Fruit fly (Drosophila melanogaster) ovary, adult (tissue): Measurements from ENCODE around the gene CG4017.
A peak's percentile ranks its signal among the peaks of the same experiment; 100 is the strongest.

ENCODE experiments used
- CG17801 ChIP-seq: fragments of 200-800 bp; optimal IDR thresholded peaks from 2 replicates; lab custom pipeline; 2019; ENCODE audit warnings: missing biosample characterization, mild to moderate bottlenecking, missing genetic modification characterization, moderate library complexity; ENCODE audit not compliant: partially characterized antibody

Gene CG4017

dm6 chr2L:9757990-9758814 is 8.7 kb upstream of the CG4017 start, which contains the start of gene zf30C:
TSS of gene zf30C (plus strand) at chr2L:9758342.
- TF ChIP-seq CG17801: peak; percentile 61

dm6 chr2L:9758856-9759255 is 8.0 kb upstream of the CG4017 start:
- TF ChIP-seq CG17801: no peak

- TF ChIP-seq CG17801: peak; percentile 57
These were observed 3.5 kb upstream of the CG4017 start, which contains the start of the genes Taf11 and und for dm6 chr2L:9763212-9763869. TSS of gene Taf11 (minus strand) at chr2L:9763262. TSS of gene und (plus strand) at chr2L:9763369.

- no peak for TF ChIP-seq CG17801
These were observed 1.9 kb downstream of the CG4017 start, which contains the start of gene CG17633 for dm6 chr2L:9768735-9769134. TSS of gene CG17633 (plus strand) at chr2L:9769060.

- no peak for TF ChIP-seq CG17801
These were observed 4.0 kb downstream of the CG4017 start, which contains the start of gene ppk18 for dm6 chr2L:9770896-9771295. TSS of gene ppk18 (minus strand) at chr2L:9770996.

DNA sequence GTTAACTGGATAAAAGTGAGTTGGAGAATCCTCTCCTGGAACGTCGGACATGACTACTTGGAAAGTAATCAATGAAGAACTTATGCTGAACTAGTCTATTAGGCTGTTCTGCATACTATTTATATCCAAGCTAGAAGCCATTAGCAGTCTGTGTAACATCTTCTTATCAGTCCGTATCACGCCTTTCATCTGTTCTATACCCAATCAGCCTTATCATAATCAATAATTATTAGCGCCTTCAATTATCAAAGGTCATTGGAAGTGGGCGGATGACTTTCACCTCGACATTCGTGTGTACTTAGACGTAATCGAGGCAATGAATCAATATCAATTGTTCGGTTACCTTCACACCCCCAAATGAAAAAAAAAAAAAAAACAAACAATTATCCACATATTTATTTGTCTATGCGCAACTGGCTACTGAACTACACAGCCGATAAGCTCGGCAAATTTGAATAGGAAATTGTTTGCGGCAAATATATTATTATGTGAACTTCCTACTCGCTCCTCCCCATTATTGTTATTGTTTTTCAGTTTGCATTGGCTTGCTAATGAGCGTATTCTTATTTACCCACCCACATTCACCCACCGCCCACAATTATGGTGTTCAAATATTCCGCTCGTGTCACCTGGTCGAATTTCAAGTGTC is 8.2 kb downstream of the CG4017 start, which contains the start of the genes ppk11 and ppk16:
Gene ppk11 (minus strand): TSS at position 51 of the 649 bp plus-strand sequence.
Gene ppk16 (minus strand): TSS at position 51 of the 649 bp plus-strand sequence.
- TF ChIP-seq CG17801: no peak

- TF ChIP-seq CG17801: no peak
These were observed 11.1 kb downstream of the CG4017 start for dm6 chr2L:9777927-9778326.

DNA sequence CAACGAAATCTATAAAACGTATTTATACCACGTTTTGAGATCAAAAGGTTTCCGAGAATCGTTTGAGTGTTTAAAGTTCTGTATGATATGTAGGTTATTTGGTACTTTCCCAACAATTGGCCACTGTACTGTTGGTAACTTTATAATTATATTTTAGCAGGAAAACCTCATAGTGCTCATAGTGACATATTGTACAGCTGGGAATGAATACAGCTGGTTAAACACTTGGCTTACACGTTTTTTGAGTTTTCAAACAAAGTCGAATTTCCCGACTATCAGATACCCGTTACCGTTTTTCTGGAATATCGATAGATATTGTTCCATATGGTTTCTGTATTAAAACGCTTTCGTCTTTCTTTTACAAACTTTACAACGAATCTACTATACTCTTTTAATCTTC is 11.6 kb downstream of the CG4017 start:
- no peak for TF ChIP-seq CG17801

DNA sequence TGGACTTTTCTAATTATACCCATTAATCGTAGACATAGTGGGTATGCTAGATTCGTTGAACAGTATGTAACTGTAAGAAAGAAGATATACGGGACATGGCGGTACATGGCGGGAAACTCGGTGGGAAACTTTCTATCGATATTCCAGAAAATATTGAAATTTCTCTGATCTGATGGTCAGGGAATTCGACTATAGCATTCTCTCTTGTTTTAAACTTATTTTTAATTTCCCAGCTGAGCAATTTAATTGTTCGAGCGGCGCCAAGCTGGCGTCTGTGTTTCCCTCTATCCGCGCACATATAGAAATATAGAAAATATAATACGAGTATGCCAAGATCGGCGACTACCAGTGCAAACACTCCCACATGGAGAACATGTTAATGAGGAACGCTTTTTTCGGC is 12.3 kb downstream of the CG4017 start:
- peak; percentile 17 for TF ChIP-seq CG17801

dm6 chr2L:9779754-9780153 is 12.9 kb downstream of the CG4017 start:
- TF ChIP-seq CG17801: no peak

DNA sequence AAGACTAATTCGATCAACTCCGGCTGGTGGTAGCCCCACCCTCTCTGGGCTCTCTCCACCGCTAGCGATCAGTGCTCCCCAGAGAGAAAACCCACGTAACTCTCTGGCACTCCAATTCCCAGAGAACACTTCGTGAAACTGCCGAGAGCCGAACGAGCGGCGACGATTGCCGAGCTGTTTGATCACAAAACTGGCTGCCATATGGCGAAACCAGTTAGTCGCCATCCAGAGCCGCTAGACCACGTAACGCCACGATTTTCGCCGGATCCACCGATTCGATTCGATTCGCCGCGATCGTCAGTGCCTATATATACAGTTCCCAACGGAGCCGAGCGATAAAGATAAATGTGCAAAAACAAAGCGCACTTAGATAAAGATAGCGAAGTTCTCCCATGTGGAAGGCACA is 15.3 kb downstream of the CG4017 start, which contains the start of gene IP3K1:
Gene IP3K1 (plus strand): TSS at position 209 of the 406 bp plus-strand sequence.
- peak; percentile 85 for TF ChIP-seq CG17801

DNA sequence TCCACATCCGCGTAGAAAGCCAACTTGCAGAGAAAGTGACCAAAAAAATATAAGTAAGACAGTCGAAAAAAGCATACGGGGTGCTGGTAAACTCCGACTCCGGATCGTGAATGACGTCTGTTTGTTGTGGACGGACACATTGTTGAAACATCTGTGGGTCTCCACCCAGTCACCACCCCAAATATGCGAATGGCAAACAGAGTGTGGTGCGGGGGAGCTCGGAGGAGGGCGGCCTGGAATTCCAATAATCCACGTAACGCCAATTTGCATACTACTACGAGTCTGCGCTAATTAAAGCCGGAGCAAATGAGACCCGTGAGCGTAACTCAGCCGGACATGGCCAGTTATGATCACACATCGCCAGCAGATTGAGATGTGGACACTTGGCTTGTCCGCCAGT is 16.3 kb downstream of the CG4017 start:
- no peak for TF ChIP-seq CG17801

- TF ChIP-seq CG17801: no peak
These were observed 17.6 kb downstream of the CG4017 start for dm6 chr2L:9784468-9784867.

DNA sequence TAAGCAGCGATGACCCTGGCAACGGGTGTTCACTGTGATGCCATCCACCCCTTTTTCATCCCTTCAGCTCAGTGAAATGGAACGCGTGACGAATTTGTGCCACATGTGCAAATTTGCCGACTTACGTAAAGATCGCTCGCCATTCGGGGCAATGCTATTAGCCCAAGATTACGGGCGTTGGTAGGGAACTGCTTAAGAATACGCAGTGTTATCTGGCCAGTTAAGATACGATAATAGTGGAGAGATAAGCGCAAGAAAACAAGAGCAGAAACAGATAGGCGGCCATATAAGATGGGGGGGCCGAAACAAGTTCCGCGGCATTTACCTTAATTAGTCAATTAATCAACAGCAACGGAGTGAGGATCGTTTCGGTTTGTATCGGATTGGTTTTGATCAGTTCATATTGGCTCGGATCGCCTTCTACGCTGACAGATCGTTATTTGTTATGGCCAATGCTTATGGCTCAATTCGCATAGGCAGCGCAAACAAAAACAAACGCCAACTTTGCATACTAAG is 19.1 kb downstream of the CG4017 start:
- no peak for TF ChIP-seq CG17801

DNA sequence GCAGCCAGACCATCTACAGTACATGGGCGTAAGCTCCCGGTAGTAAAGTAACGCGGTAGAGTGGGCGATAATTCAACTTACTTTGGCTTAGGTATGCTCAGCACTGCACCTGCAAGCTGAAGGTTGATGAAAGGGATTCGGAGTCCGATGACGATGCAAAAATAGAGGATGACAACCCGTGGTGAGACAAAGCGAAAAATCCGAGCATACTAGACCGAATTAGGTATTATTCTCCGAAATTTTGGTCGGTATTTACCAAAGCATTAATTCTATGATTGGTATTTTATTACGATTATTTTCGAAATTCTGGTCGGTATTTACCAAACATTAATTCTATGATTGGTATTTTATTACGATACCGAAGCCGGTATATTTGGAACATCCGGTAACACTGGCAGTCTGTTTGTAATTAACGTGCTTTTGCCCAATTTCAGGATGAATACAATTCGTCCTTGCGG is 23.7 kb downstream of the CG4017 start, which contains the start of gene CG4036:
Gene CG4036 (plus strand): TSS at position 348 of the 458 bp plus-strand sequence.
- TF ChIP-seq CG17801: peak; percentile 53

dm6 chr2L:9792945-9793344 is 26.1 kb downstream of the CG4017 start, which contains the start of gene CG13123:
TSS of gene CG13123 (minus strand) at chr2L:9793107.
- TF ChIP-seq CG17801: no peak
